Worm (Caenorhabditis elegans) whole organism, young adult: ENCODE measurements around the gene glb-15.

Experiments used
- C06A6.2 ChIP-seq: fragments of 200-800 bp; sonication (Bioruptor generic); conservative IDR thresholded peaks from 2 replicates; pipeline ENCODE4 v1.3.6; 2022; ENCODE audit warnings: missing genetic modification characterization, missing compliant biosample characterization
- dpl-1 ChIP-seq: fragments of 150-350 bp; optimal IDR thresholded peaks from 2 replicates; lab custom pipeline; 2014; ENCODE audit warnings: missing biosample characterization, missing genetic modification reagents, missing genetic modification characterization
- egl-44 ChIP-seq: fragments of 200-800 bp; sonication (Bioruptor generic); IDR thresholded peaks from 2 replicates; pipeline ENCODE4 v1.3.6; 2022; ENCODE audit warnings: missing genetic modification reagents, missing genetic modification characterization, missing compliant biosample characterization
- ekl-4 ChIP-seq: fragments of 200-800 bp; sonication (Bioruptor generic); IDR thresholded peaks from 2 replicates; pipeline ENCODE4 v1.3.6; 2022; ENCODE audit warnings: missing genetic modification reagents, missing genetic modification characterization, missing compliant biosample characterization
- snpc-4 ChIP-seq, 5 experiments: fragments of 150-350 bp in 1 of 5; sonication (generic microtip) in 4 of 5; optimal IDR thresholded peaks; 2 replicates each; lab custom pipeline; 2014 to 2018; ENCODE audit warnings: missing genetic modification characterization in 5 of 5, missing biosample characterization in 3 of 5, antibody characterized with exemption in 2 of 5, mild to moderate bottlenecking in 2 of 5, missing compliant biosample characterization in 2 of 5, missing genotype in 2 of 5, moderate library complexity in 2 of 5, missing genetic modification reagents in 1 of 5
- unc-130 ChIP-seq: sonication (generic microtip); optimal IDR thresholded peaks from 2 replicates; lab custom pipeline; 2016; ENCODE audit warnings: missing genetic modification reagents, missing genetic modification characterization, missing compliant biosample characterization

DNA sequence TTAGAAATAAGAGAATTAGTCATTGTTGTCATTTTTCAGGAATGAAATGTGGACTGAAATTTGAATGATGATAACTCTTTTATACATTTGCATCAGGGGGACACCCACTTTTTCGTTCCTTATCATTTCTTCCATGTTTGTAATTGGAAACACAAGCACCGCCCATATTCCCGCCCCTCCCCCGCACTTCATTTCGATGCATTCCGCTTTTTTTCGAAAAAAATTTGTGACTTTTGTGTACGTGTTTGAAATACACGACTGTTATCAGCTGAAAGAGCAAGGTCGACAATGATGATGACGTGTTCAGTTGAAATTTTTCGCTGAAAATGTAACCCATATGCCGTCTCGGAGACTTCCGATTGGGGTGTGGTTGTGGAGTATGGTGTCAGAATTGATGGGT, 32.6 kb upstream of the glb-15 start, which contains the start of gene zip-10:
- no peak for TF ChIP-seq snpc-4 (GFP tag; optimal IDR thresholded peaks at IDR 0.05; lab: Kevin White, UChicago)
- no peak for TF ChIP-seq snpc-4 (tag; optimal IDR thresholded peaks at IDR 0.05; lab: Kevin White, UChicago)
- TF ChIP-seq C06A6.2 (GFP tag; lab: Robert Waterston, UW) = no peak
- TF ChIP-seq unc-130 = no peak
- no peak for TF ChIP-seq ekl-4 (GFP tag; lab: Robert Waterston, UW)
- no peak for TF ChIP-seq dpl-1
- TF ChIP-seq egl-44 (GFP tag; lab: Robert Waterston, UW) = no peak
